Fruit fly (Drosophila melanogaster): Measurements from ENCODE around the gene CG6282.
A peak's percentile ranks its signal among the peaks of the same experiment; 100 is the strongest.

Gene CG6282

dm6 chr3L:8600752-8601433 is 3.6 kb upstream of the CG6282 start, which contains the start of the genes Nelf-E and RpL14 (continued):
- peak; percentile 89 for TF ChIP-seq CG33557 (GFP tag; optimal IDR thresholded peaks at IDR 0.05)
- peak; percentile 87 for TF ChIP-seq sima (GFP tag; optimal IDR thresholded peaks at IDR 0.05)
- peak; percentile 76 for TF ChIP-seq run (tag; optimal IDR thresholded peaks at IDR 0.05)
- TF ChIP-seq CG12236 (GFP tag; optimal IDR thresholded peaks at IDR 0.05) = peak; percentile 90
- TF ChIP-seq rib (GFP tag; IDR thresholded peaks at IDR 0.05) = peak; percentile 84
- no peak for TF ChIP-seq CG8478 (optimal IDR thresholded peaks at IDR 0.05)
- TF ChIP-seq ase (GFP tag; IDR thresholded peaks at IDR 0.05) = peak; percentile 89
- TF ChIP-seq pita (GFP tag; optimal IDR thresholded peaks at IDR 0.05) = no peak
- peak; percentile 92 for TF ChIP-seq CG31365 (tag; optimal IDR thresholded peaks at IDR 0.05)
- TF ChIP-seq Side (GFP tag; optimal IDR thresholded peaks at IDR 0.05) = peak; percentile 97
- TF ChIP-seq CG8924 (tag; optimal IDR thresholded peaks at IDR 0.05) = peak; percentile 91
- TF ChIP-seq CG18619 (GFP tag; optimal IDR thresholded peaks at IDR 0.05) = peak; percentile 96
- TF ChIP-seq Trl (optimal IDR thresholded peaks at IDR 0.05) = no peak
- TF ChIP-seq Trl (GFP tag; optimal IDR thresholded peaks at IDR 0.05) = peak; percentile 98
- TF ChIP-seq MTF-1 (GFP tag; optimal IDR thresholded peaks at IDR 0.05; ENCODE audit: borderline replicate concordance) = peak; percentile 98
- TF ChIP-seq Oaz (GFP tag; IDR thresholded peaks at IDR 0.05) = peak; percentile 89
- peak; percentile 79 for TF ChIP-seq CG11696 (GFP tag; IDR thresholded peaks at IDR 0.05)
- TF ChIP-seq CG6813 (GFP tag; optimal IDR thresholded peaks at IDR 0.05) = peak; percentile 98
- TF ChIP-seq BEAF-32 (GFP tag; optimal IDR thresholded peaks at IDR 0.05) = peak; percentile 67
- TF ChIP-seq zfh1 (GFP tag; IDR thresholded peaks at IDR 0.05) = peak; percentile 96
- peak; percentile 91 for TF ChIP-seq TFAM (GFP tag; optimal IDR thresholded peaks at IDR 0.05)
- TF ChIP-seq tin (GFP tag; optimal IDR thresholded peaks at IDR 0.05) = peak; percentile 91
- TF ChIP-seq mam (GFP tag; optimal IDR thresholded peaks at IDR 0.05) = peak; percentile 92
- TF ChIP-seq CG14667 (GFP tag; IDR thresholded peaks at IDR 0.05) = peak; percentile 81
- TF ChIP-seq fu2 (GFP tag; optimal IDR thresholded peaks at IDR 0.05) = peak; percentile 95
- TF ChIP-seq CG9727 (GFP tag; optimal IDR thresholded peaks at IDR 0.05) = peak; percentile 97
- peak; percentile 96 for TF ChIP-seq HLH54F (GFP tag; optimal IDR thresholded peaks at IDR 0.05)
- TF ChIP-seq CG11085 (GFP tag; IDR thresholded peaks at IDR 0.05) = peak; percentile 93
- TF ChIP-seq Pdp1 (GFP tag; optimal IDR thresholded peaks at IDR 0.05) = peak; percentile 86 to 93
- peak; percentile 96 for TF ChIP-seq CG11247 (GFP tag; IDR thresholded peaks at IDR 0.05)
- TF ChIP-seq vnd (GFP tag; IDR thresholded peaks at IDR 0.05; ENCODE audit: partially characterized antibody) = peak; percentile 35; the same call in 1 of the 3 replicates
- peak; percentile 89 for TF ChIP-seq Dek (tag; optimal IDR thresholded peaks at IDR 0.05)
- no peak for TF ChIP-seq CG13123 (GFP tag; optimal IDR thresholded peaks at IDR 0.05)
- peak; percentile 94 for TF ChIP-seq CG32532 (GFP tag; IDR thresholded peaks at IDR 0.05)
- peak; percentile 80 for TF ChIP-seq Sox102F (GFP tag; optimal IDR thresholded peaks at IDR 0.05)
- peak; percentile 69 for TF ChIP-seq Ssrp (tag; optimal IDR thresholded peaks at IDR 0.05)
- TF ChIP-seq dati (GFP tag; IDR thresholded peaks at IDR 0.05) = peak; percentile 89
- TF ChIP-seq CG15011 (GFP tag; optimal IDR thresholded peaks at IDR 0.05) = peak; percentile 94
- peak; percentile 91 for TF ChIP-seq CG7839 (tag; optimal IDR thresholded peaks at IDR 0.05)
- TF ChIP-seq Ets65A (GFP tag) = peak; percentile 100
- TF ChIP-seq CG31224 (GFP tag; IDR thresholded peaks at IDR 0.05) = peak; percentile 86
- TF ChIP-seq gce (GFP tag; IDR thresholded peaks at IDR 0.05) = peak; percentile 94
- TF ChIP-seq CG10209 (GFP tag; optimal IDR thresholded peaks at IDR 0.05) = peak; percentile 96
- TF ChIP-seq YL-1 (GFP tag; optimal IDR thresholded peaks at IDR 0.05) = peak; percentile 100
- TF ChIP-seq dpn (GFP tag; optimal IDR thresholded peaks at IDR 0.05) = peak; percentile 87 to 97
- peak; percentile 91 for TF ChIP-seq CG10654 (GFP tag; optimal IDR thresholded peaks at IDR 0.05)
- TF ChIP-seq chn (GFP tag; optimal IDR thresholded peaks at IDR 0.05) = peak; percentile 91
- TF ChIP-seq cad (GFP tag; optimal IDR thresholded peaks at IDR 0.05) = no peak
- TF ChIP-seq Fer1 (GFP tag; optimal IDR thresholded peaks at IDR 0.05) = peak; percentile 97
- peak; percentile 97 for TF ChIP-seq CG13775 (GFP tag; optimal IDR thresholded peaks at IDR 0.05)
- TF ChIP-seq disco-r (GFP tag; optimal IDR thresholded peaks at IDR 0.05) = peak; percentile 95

Data from whole organism, embryonic.